Fruit fly (Drosophila melanogaster) whole organism, embryonic: ENCODE data around the gene CRIF.

Source experiments
- Asciz ChIP-seq: fragments of 200-800 bp; sonication (Bioruptor generic); optimal IDR thresholded peaks from 2 replicates; lab custom pipeline; 2017; ENCODE audit warnings: missing biosample characterization, mild to moderate bottlenecking, missing genetic modification characterization, missing genetic modification reagents
- CG10565 ChIP-seq: fragments of 200-800 bp; sonication (Bioruptor generic); optimal IDR thresholded peaks from 3 replicates; lab custom pipeline; 2016; ENCODE audit warnings: missing biosample characterization, mild to moderate bottlenecking, missing genetic modification characterization
- CG11093 ChIP-seq: fragments of 200-800 bp; sonication (Bioruptor generic); IDR thresholded peaks from 3 replicates; pipeline ENCODE4 v1.3.6; 2022; ENCODE audit warnings: missing biosample characterization, missing genetic modification characterization
- CG12236 ChIP-seq: fragments of 200-800 bp; sonication (Bioruptor generic); optimal IDR thresholded peaks from 2 replicates; lab custom pipeline; 2016; ENCODE audit warnings: missing biosample characterization, missing genetic modification characterization
- CG1233 ChIP-seq: fragments of 200-800 bp; sonication (Bioruptor generic); optimal IDR thresholded peaks from 4 replicates; lab custom pipeline; 2018; ENCODE audit warnings: missing biosample characterization, mild to moderate bottlenecking, missing genetic modification characterization
- CG13287 ChIP-seq: fragments of 200-800 bp; sonication (Bioruptor generic); IDR thresholded peaks from 2 replicates; pipeline ENCODE4 v1.3.6; 2022; ENCODE audit warnings: missing biosample characterization, missing genetic modification characterization; ENCODE audit not compliant: partially characterized antibody
- CG14710 ChIP-seq: fragments of 200-800 bp; sonication (Bioruptor generic); optimal IDR thresholded peaks from 3 replicates; lab custom pipeline; 2019; ENCODE audit warnings: missing biosample characterization, mild to moderate bottlenecking, missing genetic modification characterization, moderate library complexity
- CG16815 ChIP-seq: fragments of 200-800 bp; sonication (Bioruptor generic); optimal IDR thresholded peaks from 3 replicates; lab custom pipeline; 2017; ENCODE audit warnings: missing biosample characterization, mild to moderate bottlenecking, missing genetic modification characterization
- CG17361 ChIP-seq: fragments of 200-800 bp; sonication (Bioruptor generic); IDR thresholded peaks from 3 replicates; pipeline ENCODE4 v1.3.6; 2022; ENCODE audit warnings: missing biosample characterization, missing genetic modification characterization
- CG17829 ChIP-seq: fragments of 200-800 bp; optimal IDR thresholded peaks from 2 replicates; lab custom pipeline; 2019; ENCODE audit warnings: missing biosample characterization, mild to moderate bottlenecking, missing genetic modification characterization, moderate library complexity
- CG30020 ChIP-seq: fragments of 200-800 bp; optimal IDR thresholded peaks from 2 replicates; lab custom pipeline; 2019; ENCODE audit warnings: missing biosample characterization, mild to moderate bottlenecking, missing genetic modification characterization, moderate library complexity
- CG30403 ChIP-seq: fragments of 200-800 bp; sonication (Bioruptor generic); optimal IDR thresholded peaks from 3 replicates; lab custom pipeline; 2016; ENCODE audit warnings: missing biosample characterization, missing genetic modification characterization
- CG31388 ChIP-seq: fragments of 200-800 bp; sonication (Bioruptor generic); optimal IDR thresholded peaks from 2 replicates; lab custom pipeline; 2016; ENCODE audit warnings: missing biosample characterization, missing genetic modification characterization
- CG6272 ChIP-seq: fragments of 200-800 bp; sonication (Bioruptor generic); IDR thresholded peaks from 2 replicates; pipeline ENCODE4 v1.3.6; 2022; ENCODE audit warnings: missing biosample characterization, missing genetic modification characterization
- CG8089 ChIP-seq: fragments of 200-800 bp; sonication (Bioruptor generic); optimal IDR thresholded peaks from 3 replicates; lab custom pipeline; 2016; ENCODE audit warnings: missing biosample characterization, missing genetic modification characterization
- Camta ChIP-seq: fragments of 200-800 bp; sonication (Bioruptor generic); optimal IDR thresholded peaks from 2 replicates; lab custom pipeline; 2016; ENCODE audit warnings: missing biosample characterization, missing genetic modification characterization
- Dbx ChIP-seq: fragments of 200-800 bp; sonication (Bioruptor generic); IDR thresholded peaks from 3 replicates; pipeline ENCODE4 v1.3.6; 2022; ENCODE audit warnings: missing biosample characterization, missing genetic modification characterization
- Dp ChIP-seq: fragments of 200-800 bp; sonication (Bioruptor generic); optimal IDR thresholded peaks from 2 replicates; lab custom pipeline; 2018; ENCODE audit warnings: missing biosample characterization, mild to moderate bottlenecking, missing genetic modification characterization, moderate library complexity
- Dref ChIP-seq: fragments of 200-800 bp; sonication (Bioruptor generic); IDR thresholded peaks from 2 replicates; pipeline ENCODE4 v1.3.6; 2022; ENCODE audit warnings: missing biosample characterization, missing genetic modification characterization
- E2f1 ChIP-seq: fragments of 200-800 bp; sonication (Bioruptor generic); IDR thresholded peaks from 2 replicates; pipeline ENCODE4 v1.3.6; 2022; ENCODE audit warnings: missing biosample characterization, missing genetic modification characterization
- H2.0 ChIP-seq: fragments of 200-800 bp; sonication (Bioruptor generic); IDR thresholded peaks from 2 replicates; pipeline ENCODE4 v1.3.6; 2022; ENCODE audit warnings: missing biosample characterization, missing genetic modification characterization
- HmgZ ChIP-seq: fragments of 200-800 bp; sonication (Bioruptor generic); optimal IDR thresholded peaks from 2 replicates; lab custom pipeline; 2018; ENCODE audit warnings: missing biosample characterization, mild to moderate bottlenecking, missing genetic modification characterization
- Hsf ChIP-seq: fragments of 200-800 bp; sonication (Bioruptor generic); optimal IDR thresholded peaks from 3 replicates; lab custom pipeline; 2016; ENCODE audit warnings: missing biosample characterization, missing genetic modification characterization
- Lhr ChIP-seq: fragments of 200-800 bp; sonication (Bioruptor generic); optimal IDR thresholded peaks from 3 replicates; lab custom pipeline; 2017; ENCODE audit warnings: mild to moderate bottlenecking, missing biosample characterization, missing genetic modification reagents, missing genetic modification characterization
- MESR4 ChIP-seq: fragments of 200-800 bp; sonication (Bioruptor generic); optimal IDR thresholded peaks from 2 replicates; lab custom pipeline; 2018; ENCODE audit warnings: missing biosample characterization, mild to moderate bottlenecking, missing genetic modification characterization, moderate library complexity
- Myb ChIP-seq: fragments of 200-800 bp; sonication (Bioruptor generic); optimal IDR thresholded peaks from 2 replicates; lab custom pipeline; 2016; ENCODE audit warnings: missing biosample characterization, missing genetic modification characterization
- Pdp1 ChIP-seq, 2 experiments: fragments of 200-800 bp; sonication (Bioruptor generic); optimal IDR thresholded peaks; 3 replicates each; lab custom pipeline; 2016; ENCODE audit warnings: missing biosample characterization in 2 of 2, missing genetic modification characterization in 2 of 2, mild to moderate bottlenecking in 1 of 2, moderate library complexity in 1 of 2
- Ptx1 ChIP-seq: fragments of 200-800 bp; sonication (Bioruptor generic); IDR thresholded peaks from 2 replicates; pipeline ENCODE4 v1.3.6; 2022; ENCODE audit warnings: missing biosample characterization, missing genetic modification characterization
- Ravus ChIP-seq: fragments of 200-800 bp; sonication (Bioruptor generic); IDR thresholded peaks from 2 replicates; pipeline ENCODE4 v1.3.6; 2022; ENCODE audit warnings: missing biosample characterization, missing genetic modification characterization
- YL-1 ChIP-seq: fragments of 200-800 bp; sonication (Bioruptor generic); optimal IDR thresholded peaks from 3 replicates; lab custom pipeline; 2017; ENCODE audit warnings: missing biosample characterization, mild to moderate bottlenecking, missing genetic modification characterization
- cad ChIP-seq: fragments of >200 bp; optimal IDR thresholded peaks from 2 replicates; lab custom pipeline; 2017; ENCODE audit warnings: missing biosample characterization, missing genetic modification characterization
- corto ChIP-seq: fragments of 200-800 bp; sonication (Bioruptor generic); optimal IDR thresholded peaks from 2 replicates; lab custom pipeline; 2016; ENCODE audit warnings: missing biosample characterization, mild to moderate bottlenecking, missing genetic modification characterization, moderate library complexity
- disco-r ChIP-seq: fragments of 200-800 bp; sonication (Bioruptor generic); optimal IDR thresholded peaks from 2 replicates; lab custom pipeline; 2016; ENCODE audit warnings: missing biosample characterization, missing genetic modification characterization
- dm ChIP-seq: fragments of 200-800 bp; sonication (Bioruptor generic); optimal IDR thresholded peaks from 3 replicates; lab custom pipeline; 2016; ENCODE audit warnings: missing biosample characterization, missing genetic modification characterization
- eve ChIP-seq, 2 experiments: fragments of >200 bp; optimal IDR thresholded peaks; 2 replicates each; lab custom pipeline; 2017; ENCODE audit warnings: missing biosample characterization in 2 of 2, missing genetic modification characterization in 2 of 2
- gfzf ChIP-seq: fragments of 200-800 bp; sonication (Bioruptor generic); optimal IDR thresholded peaks from 2 replicates; lab custom pipeline; 2016; ENCODE audit warnings: missing biosample characterization, mild to moderate bottlenecking, missing genetic modification characterization, moderate library complexity
- grn ChIP-seq: fragments of 200-800 bp; sonication (Bioruptor generic); optimal IDR thresholded peaks from 3 replicates; lab custom pipeline; 2017; ENCODE audit warnings: missing biosample characterization, missing genetic modification characterization
- gro ChIP-seq: fragments of 200-800 bp; sonication (Bioruptor generic); optimal IDR thresholded peaks from 2 replicates; lab custom pipeline; 2016; ENCODE audit warnings: missing biosample characterization, missing genetic modification characterization
- kah ChIP-seq: fragments of 200-800 bp; sonication (Bioruptor generic); optimal IDR thresholded peaks from 2 replicates; lab custom pipeline; 2018; ENCODE audit warnings: missing biosample characterization, mild to moderate bottlenecking, missing genetic modification characterization
- klu ChIP-seq: fragments of 200-800 bp; sonication (Bioruptor generic); IDR thresholded peaks from 2 replicates; pipeline ENCODE4 v1.3.6; 2022; ENCODE audit warnings: missing biosample characterization, missing genetic modification characterization
- luna ChIP-seq: fragments of 200-800 bp; sonication (Bioruptor generic); optimal IDR thresholded peaks from 2 replicates; lab custom pipeline; 2016; ENCODE audit warnings: missing biosample characterization, missing genetic modification characterization
- mld ChIP-seq: fragments of 200-800 bp; sonication (Bioruptor generic); IDR thresholded peaks from 3 replicates; pipeline ENCODE4 v1.3.6; 2022; ENCODE audit warnings: missing biosample characterization, missing genetic modification characterization; ENCODE audit not compliant: partially characterized antibody
- nau ChIP-seq: fragments of 200-800 bp; sonication (Bioruptor generic); optimal IDR thresholded peaks from 3 replicates; lab custom pipeline; 2017; ENCODE audit warnings: missing biosample characterization, mild to moderate bottlenecking, missing genetic modification characterization, missing genetic modification reagents
- nom ChIP-seq: fragments of 200-800 bp; sonication (Bioruptor generic); optimal IDR thresholded peaks from 2 replicates; lab custom pipeline; 2017; ENCODE audit warnings: missing biosample characterization, missing genetic modification characterization, mild to moderate bottlenecking, moderate library complexity, missing genetic modification reagents
- org-1 ChIP-seq: fragments of 200-800 bp; sonication (Bioruptor generic); optimal IDR thresholded peaks from 2 replicates; lab custom pipeline; 2017; ENCODE audit warnings: missing biosample characterization, missing genetic modification characterization
- otp ChIP-seq: fragments of 200-800 bp; sonication (Bioruptor generic); IDR thresholded peaks from 3 replicates; pipeline ENCODE4, ENCODE4 v1.3.6; 2022; ENCODE audit warnings: missing biosample characterization, missing genetic modification characterization
- phol ChIP-seq: fragments of 200-800 bp; sonication (Bioruptor generic); optimal IDR thresholded peaks from 3 replicates; lab custom pipeline; 2018; ENCODE audit warnings: missing biosample characterization, mild to moderate bottlenecking, missing genetic modification characterization, moderate library complexity
- pum ChIP-seq: fragments of 200-800 bp; sonication (Bioruptor generic); optimal IDR thresholded peaks from 2 replicates; lab custom pipeline; 2016; ENCODE audit warnings: missing biosample characterization, missing genetic modification characterization
- tap ChIP-seq: fragments of 200-800 bp; optimal IDR thresholded peaks from 3 replicates; lab custom pipeline; 2019; ENCODE audit warnings: missing biosample characterization, mild to moderate bottlenecking, missing genetic modification characterization, moderate library complexity
- unc-4 ChIP-seq: fragments of 200-800 bp; sonication (Bioruptor generic); IDR thresholded peaks from 2 replicates; pipeline ENCODE4 v1.3.6; 2022; ENCODE audit warnings: missing biosample characterization, missing genetic modification characterization; ENCODE audit not compliant: partially characterized antibody
- zen ChIP-seq: fragments of 200-800 bp; sonication (Bioruptor generic); optimal IDR thresholded peaks from 3 replicates; lab custom pipeline; 2018; ENCODE audit warnings: missing biosample characterization, mild to moderate bottlenecking, missing genetic modification characterization, moderate library complexity
- zfh2 ChIP-seq: fragments of 200-800 bp; sonication (Bioruptor generic); optimal IDR thresholded peaks from 2 replicates; lab custom pipeline; 2016; ENCODE audit warnings: missing biosample characterization, missing genetic modification characterization

The CRIF gene

DNA sequence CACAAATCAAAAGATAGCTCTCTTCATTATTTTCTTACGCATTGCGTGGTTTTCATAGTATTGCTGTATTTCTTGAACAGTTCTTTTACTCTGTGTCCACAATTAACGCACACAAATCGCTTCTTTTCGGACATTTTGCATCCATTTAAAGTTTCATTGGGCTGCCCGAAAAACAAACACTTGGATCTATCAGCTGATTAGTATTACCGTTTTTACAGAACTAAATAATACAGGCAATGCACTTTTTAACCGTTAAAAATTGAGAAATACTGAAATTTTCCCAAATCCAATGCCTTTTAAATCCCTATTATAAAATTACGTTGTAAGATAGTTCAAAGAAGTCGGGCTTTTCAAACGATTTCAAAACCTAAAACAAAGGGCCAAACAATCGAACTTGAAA is 39.6 kb downstream of the CRIF start, which contains the start of gene Arv1 (continued):
- TF ChIP-seq Dp (GFP tag; lab: Kevin White, UChicago) = peak; percentile 30
- no peak for TF ChIP-seq pum (GFP tag; lab: Kevin White, UChicago)
- TF ChIP-seq gro (GFP tag; lab: Kevin White, UChicago) = no peak
- TF ChIP-seq CG8089 (GFP tag; lab: Kevin White, UChicago) = no peak
- TF ChIP-seq CG10565 (GFP tag; lab: Kevin White, UChicago) = no peak
- no peak for TF ChIP-seq CG31388 (GFP tag; lab: Kevin White, UChicago)
- no peak for TF ChIP-seq Asciz (GFP tag; lab: Kevin White, UChicago)
- no peak for TF ChIP-seq klu (GFP tag; lab: Robert Waterston, UW)
- no peak for TF ChIP-seq CG6272 (GFP tag; lab: Robert Waterston, UW)
- no peak for TF ChIP-seq CG30403 (GFP tag; lab: Kevin White, UChicago)
- no peak for TF ChIP-seq Lhr
- no peak for TF ChIP-seq disco-r
- no peak for TF ChIP-seq tap (tag; lab: Kevin White, UChicago)
- no peak for TF ChIP-seq CG1233
- peak; percentile 19; the same call in 1 of the 2 replicates for TF ChIP-seq CG13287 (GFP tag; lab: Robert Waterston, UW)
- peak in 1 of 2 experiments; percentile 7 for TF ChIP-seq Pdp1 (GFP tag; optimal IDR thresholded peaks at IDR 0.05; lab: Kevin White, UChicago)
- TF ChIP-seq E2f1 (GFP tag; lab: Robert Waterston, UW) = no peak
- no peak for TF ChIP-seq grn (GFP tag; lab: Kevin White, UChicago)
- no peak for TF ChIP-seq unc-4 (GFP tag; lab: Robert Waterston, UW)
- peak; percentile 53 for TF ChIP-seq YL-1
- TF ChIP-seq eve (GFP tag; optimal IDR thresholded peaks at IDR 0.05; lab: Kevin White, UChicago) = no peak
- TF ChIP-seq Ravus = no peak
- TF ChIP-seq Hsf (GFP tag; lab: Kevin White, UChicago) = no peak
- no peak for TF ChIP-seq org-1 (GFP tag; lab: Kevin White, UChicago)
- no peak for TF ChIP-seq mld (GFP tag; lab: Robert Waterston, UW)
- TF ChIP-seq gfzf (GFP tag; lab: Kevin White, UChicago) = peak; percentile 81
- no peak for TF ChIP-seq otp (GFP tag; lab: Robert Waterston, UW)
- peak; percentile 54 for TF ChIP-seq MESR4 (GFP tag; lab: Kevin White, UChicago)
- TF ChIP-seq CG12236 (GFP tag; lab: Kevin White, UChicago) = no peak
- TF ChIP-seq luna = no peak
- TF ChIP-seq zfh2 (GFP tag; lab: Kevin White, UChicago) = no peak
- TF ChIP-seq nau = no peak
- TF ChIP-seq kah (GFP tag; lab: Kevin White, UChicago) = no peak
- TF ChIP-seq nom = no peak
- TF ChIP-seq Myb (GFP tag; lab: Kevin White, UChicago) = peak; percentile 76
- TF ChIP-seq Ptx1 (GFP tag; lab: Robert Waterston, UW) = no peak
- no peak for TF ChIP-seq Camta (GFP tag; lab: Kevin White, UChicago)
- no peak for TF ChIP-seq Dref (GFP tag; lab: Robert Waterston, UW)
- no peak for TF ChIP-seq corto
- TF ChIP-seq dm (GFP tag; lab: Kevin White, UChicago) = no peak
- TF ChIP-seq zen (tag; lab: Kevin White, UChicago) = no peak
- TF ChIP-seq phol (tag; lab: Kevin White, UChicago) = peak; percentile 22
- TF ChIP-seq H2.0 (GFP tag; lab: Robert Waterston, UW) = no peak
- TF ChIP-seq CG16815 = no peak
- TF ChIP-seq Dbx (GFP tag; lab: Robert Waterston, UW) = no peak
- no peak for TF ChIP-seq CG17829
- TF ChIP-seq CG17361 (GFP tag; lab: Robert Waterston, UW) = no peak
- peak; percentile 7 for TF ChIP-seq CG14710 (tag; lab: Kevin White, UChicago)
- no peak for TF ChIP-seq CG11093 (GFP tag; lab: Robert Waterston, UW)
- TF ChIP-seq HmgZ (tag; lab: Kevin White, UChicago) = no peak
- TF ChIP-seq cad = no peak
- TF ChIP-seq CG30020 (tag; lab: Kevin White, UChicago) = peak; percentile 48
